Worm (Caenorhabditis elegans) whole organism, L3 larva: Measurements from ENCODE around the gene abhd-3.2.

Experiments
- R02D3.7 ChIP-seq: fragments of 150-350 bp; optimal IDR thresholded peaks from 2 replicates; lab custom pipeline; 2014; ENCODE audit warnings: missing biosample characterization, missing genetic modification characterization
- ZK546.5 ChIP-seq: sonication (generic microtip); optimal IDR thresholded peaks from 2 replicates; lab custom pipeline; 2017; ENCODE audit warnings: missing biosample characterization, missing genetic modification characterization
- ama-1 ChIP-seq: fragments of 150-350 bp; optimal IDR thresholded peaks from 2 replicates; lab custom pipeline; 2018
- ceh-28 ChIP-seq: fragments of 150-350 bp; optimal IDR thresholded peaks from 2 replicates; lab custom pipeline; 2014; ENCODE audit warnings: missing biosample characterization, missing genetic modification reagents, missing genetic modification characterization
- ceh-82 ChIP-seq: fragments of 150-350 bp; optimal IDR thresholded peaks from 2 replicates; lab custom pipeline; 2014; ENCODE audit warnings: missing biosample characterization, missing genetic modification characterization
- daf-12 ChIP-seq: fragments of 150-350 bp; optimal IDR thresholded peaks from 2 replicates; lab custom pipeline; 2014; ENCODE audit warnings: missing biosample characterization, missing genetic modification reagents, missing genetic modification characterization
- egl-27 ChIP-seq: sonication (generic microtip); optimal IDR thresholded peaks from 4 replicates; lab custom pipeline; 2017; ENCODE audit warnings: missing biosample characterization, missing genetic modification reagents, missing genetic modification characterization
- egl-5 ChIP-seq: fragments of 150-350 bp; optimal IDR thresholded peaks from 2 replicates; lab custom pipeline; 2017; ENCODE audit warnings: missing biosample characterization, missing genetic modification reagents, missing genetic modification characterization, inconsistent platforms
- elt-1 ChIP-seq: fragments of 150-350 bp; optimal IDR thresholded peaks from 2 replicates; lab custom pipeline; 2014; ENCODE audit warnings: missing biosample characterization, missing genetic modification characterization
- elt-2 ChIP-seq: sonication (generic microtip); optimal IDR thresholded peaks from 2 replicates; lab custom pipeline; 2016; ENCODE audit warnings: missing genetic modification reagents, mild to moderate bottlenecking, missing genetic modification characterization, missing compliant biosample characterization
- elt-3 ChIP-seq, 3 experiments: fragments of 150-350 bp in 1 of 3; sonication (generic microtip) in 2 of 3; optimal IDR thresholded peaks; 2 replicates in 2 of 3; 4 replicates in 1 of 3; lab custom pipeline; 2014 to 2017; ENCODE audit warnings: missing biosample characterization in 3 of 3, missing genetic modification characterization in 3 of 3
- eor-1 ChIP-seq, 2 experiments: fragments of 150-350 bp; optimal IDR thresholded peaks; 2 replicates each; lab custom pipeline; 2014 to 2018; ENCODE audit warnings: missing biosample characterization in 2 of 2, missing genetic modification characterization in 2 of 2
- fkh-10 ChIP-seq: sonication (generic microtip); optimal IDR thresholded peaks from 2 replicates; lab custom pipeline; 2017; ENCODE audit warnings: missing biosample characterization, missing genetic modification reagents, missing genetic modification characterization
- fkh-2 ChIP-seq: fragments of 150-350 bp; optimal IDR thresholded peaks from 2 replicates; lab custom pipeline; 2014; ENCODE audit warnings: missing biosample characterization, missing genetic modification reagents, missing genetic modification characterization
- fos-1 ChIP-seq: fragments of 150-350 bp; optimal IDR thresholded peaks from 2 replicates; lab custom pipeline; 2014; ENCODE audit warnings: missing biosample characterization, missing genetic modification characterization
- jun-1 ChIP-seq: fragments of 150-350 bp; optimal IDR thresholded peaks from 2 replicates; lab custom pipeline; 2014; ENCODE audit warnings: missing biosample characterization, missing genetic modification reagents, missing genetic modification characterization
- lin-15B ChIP-seq: fragments of 150-350 bp; optimal IDR thresholded peaks from 2 replicates; lab custom pipeline; 2014; ENCODE audit warnings: missing biosample characterization, missing genetic modification characterization
- lin-39 ChIP-seq: fragments of 150-350 bp; optimal IDR thresholded peaks from 2 replicates; lab custom pipeline; 2018; ENCODE audit warnings: missing biosample characterization, missing genetic modification reagents, missing genetic modification characterization
- lsy-12 ChIP-seq: sonication (generic microtip); optimal IDR thresholded peaks from 2 replicates; lab custom pipeline; 2016; ENCODE audit warnings: mild to moderate bottlenecking, missing genetic modification characterization, missing compliant biosample characterization
- mdl-1 ChIP-seq: fragments of 150-350 bp; optimal IDR thresholded peaks from 2 replicates; lab custom pipeline; 2014; ENCODE audit warnings: missing biosample characterization, missing genetic modification characterization
- mml-1 ChIP-seq: fragments of 150-350 bp; sonication (generic microtip); optimal IDR thresholded peaks from 3 replicates; lab custom pipeline; 2014; ENCODE audit warnings: missing biosample characterization, missing genetic modification characterization
- nfya-1 ChIP-seq: sonication (generic microtip); optimal IDR thresholded peaks from 2 replicates; lab custom pipeline; 2017; ENCODE audit warnings: missing genetic modification characterization, mild to moderate bottlenecking, missing compliant biosample characterization, antibody characterized with exemption, moderate library complexity; ENCODE audit not compliant: insufficient read depth
- nhr-11 ChIP-seq: fragments of 150-350 bp; optimal IDR thresholded peaks from 2 replicates; lab custom pipeline; 2014; ENCODE audit warnings: missing biosample characterization, missing genetic modification characterization
- nhr-12 ChIP-seq: fragments of 150-350 bp; optimal IDR thresholded peaks from 2 replicates; lab custom pipeline; 2014; ENCODE audit warnings: missing biosample characterization, missing genetic modification characterization
- nhr-23 ChIP-seq: fragments of 150-350 bp; optimal IDR thresholded peaks from 2 replicates; lab custom pipeline; 2014; ENCODE audit warnings: missing biosample characterization, missing genetic modification reagents, missing genetic modification characterization
- nhr-25 ChIP-seq: sonication (generic microtip); optimal IDR thresholded peaks from 2 replicates; lab custom pipeline; 2017; ENCODE audit warnings: missing biosample characterization, missing genetic modification characterization
- nhr-43 ChIP-seq: sonication (generic microtip); optimal IDR thresholded peaks from 2 replicates; lab custom pipeline; 2016; ENCODE audit warnings: mild to moderate bottlenecking, missing genetic modification characterization, missing compliant biosample characterization; ENCODE audit not compliant: poor library complexity, severe bottlenecking
- nhr-67 ChIP-seq: fragments of 150-350 bp; optimal IDR thresholded peaks from 2 replicates; lab custom pipeline; 2014; ENCODE audit warnings: missing biosample characterization, missing genetic modification characterization
- nhr-76 ChIP-seq: fragments of 150-350 bp; sonication (generic microtip); optimal IDR thresholded peaks from 5 replicates; lab custom pipeline; 2014; ENCODE audit warnings: missing biosample characterization, missing genetic modification characterization
- nhr-77 ChIP-seq: fragments of 150-350 bp; optimal IDR thresholded peaks from 2 replicates; lab custom pipeline; 2014; ENCODE audit warnings: missing biosample characterization, missing genetic modification characterization
- pha-4 ChIP-seq: fragments of 150-350 bp; optimal IDR thresholded peaks from 2 replicates; lab custom pipeline; 2014; ENCODE audit warnings: missing biosample characterization, missing genetic modification reagents, missing genetic modification characterization
- pqm-1 ChIP-seq: fragments of 150-350 bp; optimal IDR thresholded peaks from 2 replicates; lab custom pipeline; 2017; ENCODE audit warnings: missing biosample characterization, missing genetic modification characterization, inconsistent platforms
- sea-2 ChIP-seq: fragments of 150-350 bp; sonication (generic microtip); optimal IDR thresholded peaks from 4 replicates; lab custom pipeline; 2014; ENCODE audit warnings: missing biosample characterization, missing genetic modification reagents, missing genetic modification characterization
- skn-1 ChIP-seq: fragments of 150-350 bp; optimal IDR thresholded peaks from 2 replicates; lab custom pipeline; 2014; ENCODE audit warnings: missing biosample characterization, missing genetic modification characterization
- snpc-4 ChIP-seq: fragments of 150-350 bp; optimal IDR thresholded peaks from 2 replicates; lab custom pipeline; 2014; ENCODE audit warnings: missing biosample characterization, missing genetic modification characterization
- tbx-2 ChIP-seq: sonication (generic microtip); optimal IDR thresholded peaks from 2 replicates; lab custom pipeline; 2016; ENCODE audit warnings: mild to moderate bottlenecking, missing genetic modification characterization, missing compliant biosample characterization
- unc-39 ChIP-seq: sonication (generic microtip); optimal IDR thresholded peaks from 4 replicates; lab custom pipeline; 2017; ENCODE audit warnings: missing biosample characterization, missing genetic modification characterization
- unc-62 ChIP-seq: fragments of 150-350 bp; sonication (generic microtip); optimal IDR thresholded peaks from 4 replicates; lab custom pipeline; 2014; ENCODE audit warnings: missing biosample characterization, missing genetic modification reagents, missing genetic modification characterization
- zag-1 ChIP-seq: fragments of 150-350 bp; optimal IDR thresholded peaks from 2 replicates; lab custom pipeline; 2014; ENCODE audit warnings: missing biosample characterization, missing genetic modification characterization
- ztf-11 ChIP-seq: fragments of 150-350 bp; optimal IDR thresholded peaks from 2 replicates; lab custom pipeline; 2014; ENCODE audit warnings: missing biosample characterization, missing genetic modification characterization
- ztf-4 ChIP-seq: fragments of 150-350 bp; optimal IDR thresholded peaks from 2 replicates; lab custom pipeline; 2014; ENCODE audit warnings: missing biosample characterization, missing genetic modification characterization

abhd-3.2 gene

ce11 chrX:970072-970471 is 7.7 kb downstream of the abhd-3.2 start, which contains the start of gene C44C1.6:
Gene C44C1.6 (minus strand): TSS chrX:970270.
- TF ChIP-seq ztf-4 (tag; lab: Kevin White, UChicago), result no peak
- no peak for TF ChIP-seq nhr-77 (tag; lab: Kevin White, UChicago)
- TF ChIP-seq nhr-25 (tag; lab: Kevin White, UChicago), result no peak
- TF ChIP-seq egl-27 (tag; lab: Kevin White, UChicago), result no peak
- no peak for TF ChIP-seq nfya-1 (tag; lab: Kevin White, UChicago)
- no peak for TF ChIP-seq lin-39
- no peak for TF ChIP-seq tbx-2 (tag; lab: Kevin White, UChicago)
- no peak for TF ChIP-seq eor-1 (tag; optimal IDR thresholded peaks at IDR 0.05; lab: Kevin White, UChicago)
- TF ChIP-seq lsy-12, result no peak
- no peak for TF ChIP-seq elt-1 (tag; lab: Kevin White, UChicago)
- no peak for TF ChIP-seq nhr-67
- TF ChIP-seq ZK546.5 (tag; lab: Kevin White, UChicago), result no peak
- no peak for TF ChIP-seq sea-2

- no peak for TF ChIP-seq R02D3.7
- no peak for TF ChIP-seq ceh-82 (tag; lab: Kevin White, UChicago)
- no peak for TF ChIP-seq nhr-77 (tag; lab: Kevin White, UChicago)
- no peak for TF ChIP-seq nhr-11 (tag; lab: Kevin White, UChicago)
- TF ChIP-seq sea-2, result no peak
- no peak for TF ChIP-seq snpc-4 (tag; lab: Kevin White, UChicago)
Measured at ce11 chrX:963171-963570, 14.6 kb downstream of the abhd-3.2 start, which contains the start of gene ncs-1. Gene ncs-1 (minus strand): TSS chrX:963271.

- TF ChIP-seq nhr-67, result no peak
- TF ChIP-seq ama-1, result no peak
- no peak for TF ChIP-seq lin-15B (tag; lab: Kevin White, UChicago)
- TF ChIP-seq mdl-1 (tag; lab: Kevin White, UChicago), result no peak
- TF ChIP-seq nhr-77 (tag; lab: Kevin White, UChicago), result no peak
- TF ChIP-seq mml-1, result no peak
- TF ChIP-seq pha-4, result no peak
- TF ChIP-seq tbx-2 (tag; lab: Kevin White, UChicago), result no peak
- TF ChIP-seq, all 47 proteins: peak for 0
Measured at ce11 chrX:960139-960538, 17.7 kb downstream of the abhd-3.2 start.

- TF ChIP-seq elt-3 (tag; optimal IDR thresholded peaks at IDR 0.05; lab: Kevin White, UChicago), result no peak
- no peak for TF ChIP-seq mdl-1 (tag; lab: Kevin White, UChicago)
- TF ChIP-seq lin-39, result no peak
- TF ChIP-seq snpc-4 (tag; lab: Kevin White, UChicago), result no peak
- no peak for TF ChIP-seq ceh-28
- no peak for TF ChIP-seq nhr-25 (tag; lab: Kevin White, UChicago)
- no peak for TF ChIP-seq nhr-43 (tag; lab: Kevin White, UChicago)
- TF ChIP-seq daf-12, result no peak
- TF ChIP-seq nhr-11 (tag; lab: Kevin White, UChicago), result no peak
- no peak for TF ChIP-seq lsy-12
- no peak for TF ChIP-seq R02D3.7
- TF ChIP-seq unc-62, result no peak
- TF ChIP-seq ceh-82 (tag; lab: Kevin White, UChicago), result no peak
- no peak for TF ChIP-seq nhr-23 (tag; lab: Kevin White, UChicago)
- TF ChIP-seq elt-1 (tag; lab: Kevin White, UChicago), result no peak
- TF ChIP-seq egl-27 (tag; lab: Kevin White, UChicago), result no peak
- TF ChIP-seq jun-1 (tag; lab: Kevin White, UChicago), result no peak
Measured at ce11 chrX:957581-957980, 20.2 kb downstream of the abhd-3.2 start, which contains the start of gene chil-10. Gene chil-10 (plus strand): TSS chrX:957881.

ce11 chrX:954499-955061 is 23.2 kb downstream of the abhd-3.2 start, which contains the start of gene apm-3:
Gene apm-3 (plus strand): TSS chrX:954975.
- no peak for TF ChIP-seq unc-39
- TF ChIP-seq egl-27 (tag; lab: Kevin White, UChicago), result no peak
- TF ChIP-seq ztf-4 (tag; lab: Kevin White, UChicago), result no peak
- peak; percentile 25 for TF ChIP-seq pha-4
- TF ChIP-seq nhr-76 (tag; lab: Kevin White, UChicago), result no peak
- no peak for TF ChIP-seq lin-39
- TF ChIP-seq daf-12, result no peak
- peak; percentile 15 for TF ChIP-seq elt-2
- TF ChIP-seq nhr-43 (tag; lab: Kevin White, UChicago), result no peak
- TF ChIP-seq lsy-12, result no peak
- TF ChIP-seq nhr-23 (tag; lab: Kevin White, UChicago), result peak; percentile 59
- TF ChIP-seq skn-1 (tag; lab: Kevin White, UChicago), result no peak
- no peak for TF ChIP-seq jun-1 (tag; lab: Kevin White, UChicago)
- no peak for TF ChIP-seq egl-5
- no peak for TF ChIP-seq zag-1 (tag; lab: Kevin White, UChicago)
- no peak for TF ChIP-seq fkh-10 (GFP tag; lab: Kevin White, UChicago)
- TF ChIP-seq fos-1, result no peak
- no peak for TF ChIP-seq elt-1 (tag; lab: Kevin White, UChicago)
- TF ChIP-seq R02D3.7, result no peak
- no peak for TF ChIP-seq nhr-11 (tag; lab: Kevin White, UChicago)
- no peak for TF ChIP-seq nhr-77 (tag; lab: Kevin White, UChicago)
- TF ChIP-seq pqm-1, result no peak
- TF ChIP-seq nhr-12 (tag; lab: Kevin White, UChicago), result no peak
- no peak for TF ChIP-seq ZK546.5 (tag; lab: Kevin White, UChicago)
- TF ChIP-seq ama-1, result no peak
- TF ChIP-seq ztf-11 (tag; lab: Kevin White, UChicago), result no peak
- no peak for TF ChIP-seq fkh-2 (tag; lab: Kevin White, UChicago)
- no peak for TF ChIP-seq mml-1
- TF ChIP-seq nfya-1 (tag; lab: Kevin White, UChicago), result peak; percentile 61
